Fruit fly (Drosophila melanogaster) whole organism, prepupa: ENCODE results near the gene CG42458.

Experiments
- Blimp-1 ChIP-seq: fragments of 200-800 bp; sonication (Bioruptor generic); optimal IDR thresholded peaks from 3 replicates; lab custom pipeline; 2017; ENCODE audit warnings: missing biosample characterization, missing genetic modification characterization, mild to moderate bottlenecking, moderate library complexity, missing genetic modification reagents
- CG10631 ChIP-seq: fragments of 200-800 bp; sonication (Bioruptor generic); optimal IDR thresholded peaks from 2 replicates; lab custom pipeline; 2016; ENCODE audit warnings: missing biosample characterization, missing genetic modification characterization
- CG11902 ChIP-seq: fragments of 200-800 bp; sonication (Bioruptor generic); optimal IDR thresholded peaks from 3 replicates; lab custom pipeline; 2016; ENCODE audit warnings: missing biosample characterization, missing genetic modification characterization
- CG1621 ChIP-seq: fragments of 200-800 bp; sonication (Bioruptor generic); optimal IDR thresholded peaks from 3 replicates; lab custom pipeline; 2018; ENCODE audit warnings: missing biosample characterization, mild to moderate bottlenecking, missing genetic modification characterization
- CG32006 ChIP-seq: fragments of 200-800 bp; sonication (Bioruptor generic); optimal IDR thresholded peaks from 3 replicates; lab custom pipeline; 2017; ENCODE audit warnings: missing biosample characterization, mild to moderate bottlenecking, missing genetic modification characterization
- CG6808 ChIP-seq: fragments of 200-800 bp; sonication (Bioruptor generic); optimal IDR thresholded peaks from 3 replicates; lab custom pipeline; 2017; ENCODE audit warnings: missing biosample characterization, missing genetic modification characterization, mild to moderate bottlenecking, moderate library complexity, missing genetic modification reagents
- CG6854 ChIP-seq: fragments of 200-800 bp; sonication (Bioruptor generic); optimal IDR thresholded peaks from 2 replicates; lab custom pipeline; 2017; ENCODE audit warnings: missing biosample characterization, mild to moderate bottlenecking, missing genetic modification characterization
- CG8119 ChIP-seq: fragments of 200-800 bp; sonication (Bioruptor generic); IDR thresholded peaks from 3 replicates; pipeline ENCODE4 v1.3.6; 2022; ENCODE audit warnings: missing biosample characterization, missing genetic modification characterization
- Eip75B ChIP-seq: fragments of 200-800 bp; sonication (Bioruptor generic); optimal IDR thresholded peaks from 3 replicates; lab custom pipeline; 2016; ENCODE audit warnings: missing biosample characterization, missing genetic modification characterization
- Met ChIP-seq: fragments of 200-800 bp; sonication (Bioruptor generic); optimal IDR thresholded peaks from 3 replicates; lab custom pipeline; 2016; ENCODE audit warnings: missing biosample characterization, missing genetic modification characterization
- salr ChIP-seq, 2 experiments: fragments of 200-800 bp; sonication (Bioruptor generic); optimal IDR thresholded peaks; 3 replicates each; lab custom pipeline; 2016 to 2018; ENCODE audit warnings: missing biosample characterization in 2 of 2, missing genetic modification characterization in 2 of 2, mild to moderate bottlenecking in 1 of 2

- no peak for TF ChIP-seq CG11902
- no peak for TF ChIP-seq CG32006 (GFP tag; lab: Kevin White, UChicago)
- no peak for TF ChIP-seq Met
- no peak for TF ChIP-seq CG6808
- TF ChIP-seq salr (GFP tag; optimal IDR thresholded peaks at IDR 0.05; lab: Kevin White, UChicago) = no peak
- no peak for TF ChIP-seq Eip75B (GFP tag; lab: Kevin White, UChicago)
- TF ChIP-seq CG10631 (GFP tag; lab: Kevin White, UChicago) = no peak
- no peak for TF ChIP-seq CG6854 (GFP tag; lab: Kevin White, UChicago)
- TF ChIP-seq CG1621 = no peak
- TF ChIP-seq Blimp-1 = no peak
- no peak for TF ChIP-seq CG8119 (GFP tag; lab: Robert Waterston, UW)
Measured at dm6 chr3L:7470202-7470601, 46.6 kb downstream of the CG42458 start, which contains the start of gene CG8543.
